Worm (Caenorhabditis elegans) whole organism, early embryonic: ENCODE results near the gene W02A2.5.
A peak's percentile ranks its signal among the peaks of the same experiment; 100 is the strongest.

Source experiments
- B0310.2 ChIP-seq: sonication (generic microtip); optimal IDR thresholded peaks from 2 replicates; lab custom pipeline; 2016; ENCODE audit warnings: mild to moderate bottlenecking, missing genetic modification characterization, missing compliant biosample characterization
- F13C5.2 ChIP-seq: sonication (generic microtip); optimal IDR thresholded peaks from 2 replicates; lab custom pipeline; 2017; ENCODE audit warnings: mild to moderate bottlenecking, missing genetic modification characterization, inconsistent platforms, missing compliant biosample characterization
- aly-1 ChIP-seq: sonication (generic microtip); optimal IDR thresholded peaks from 2 replicates; lab custom pipeline; 2016; ENCODE audit warnings: missing genetic modification characterization, missing compliant biosample characterization
- ama-1 ChIP-seq: fragments of 150-350 bp; optimal IDR thresholded peaks from 2 replicates; lab custom pipeline; 2014
- ceh-13 ChIP-seq: fragments of 200-800 bp; sonication (Bioruptor generic); optimal IDR thresholded peaks from 2 replicates; lab custom pipeline; 2018; ENCODE audit warnings: mild to moderate bottlenecking, missing genetic modification characterization, missing compliant biosample characterization
- ceh-36 ChIP-seq: sonication (generic microtip); optimal IDR thresholded peaks from 2 replicates; lab custom pipeline; 2016; ENCODE audit warnings: missing genetic modification characterization, inconsistent platforms, missing compliant biosample characterization
- ets-7 ChIP-seq: sonication (generic microtip); optimal IDR thresholded peaks from 2 replicates; lab custom pipeline; 2016; ENCODE audit warnings: missing genotype, missing genetic modification characterization, missing compliant biosample characterization
- flt-1 ChIP-seq: fragments of 200-800 bp; sonication (Bioruptor generic); IDR thresholded peaks from 2 replicates; pipeline ENCODE4 v1.3.6; 2022; ENCODE audit warnings: missing genetic modification characterization, missing compliant biosample characterization
- hmbx-1 ChIP-seq: sonication (generic microtip); optimal IDR thresholded peaks from 2 replicates; lab custom pipeline; 2016; ENCODE audit warnings: mild to moderate bottlenecking, missing genetic modification characterization, missing compliant biosample characterization
- hmg-4 ChIP-seq: fragments of 200-800 bp; sonication (Bioruptor generic); optimal IDR thresholded peaks from 2 replicates; lab custom pipeline; 2018; ENCODE audit warnings: mild to moderate bottlenecking, missing genetic modification characterization, missing compliant biosample characterization
- hnd-1 ChIP-seq: sonication (generic microtip); optimal IDR thresholded peaks from 2 replicates; lab custom pipeline; 2016; ENCODE audit warnings: missing genetic modification characterization, missing compliant biosample characterization
- pes-1 ChIP-seq: fragments of 200-800 bp; sonication (Bioruptor generic); IDR thresholded peaks from 2 replicates; pipeline ENCODE4 v1.3.6; 2022; ENCODE audit warnings: missing genetic modification reagents, missing genetic modification characterization, missing compliant biosample characterization
- scrt-1 ChIP-seq: fragments of 200-800 bp; sonication (Bioruptor generic); IDR thresholded peaks from 2 replicates; pipeline ENCODE4 v1.3.6; 2022; ENCODE audit warnings: missing genetic modification characterization, missing compliant biosample characterization
- sea-1 ChIP-seq: fragments of 200-800 bp; sonication (Bioruptor generic); conservative IDR thresholded peaks from 2 replicates; pipeline ENCODE4 v1.3.6; 2022; ENCODE audit warnings: missing genetic modification characterization, missing compliant biosample characterization
- tbx-11 ChIP-seq: fragments of 200-800 bp; sonication (Bioruptor generic); IDR thresholded peaks from 2 replicates; pipeline ENCODE4 v1.3.6; 2022; ENCODE audit warnings: missing genetic modification characterization, missing compliant biosample characterization
- tbx-37 ChIP-seq: fragments of 200-800 bp; sonication (Bioruptor generic); conservative IDR thresholded peaks from 2 replicates; pipeline ENCODE4 v1.3.6; 2022; ENCODE audit warnings: missing genetic modification reagents, missing genetic modification characterization, missing compliant biosample characterization
- tra-4 ChIP-seq: sonication (generic microtip); optimal IDR thresholded peaks from 2 replicates; lab custom pipeline; 2017; ENCODE audit warnings: missing genetic modification characterization, missing compliant biosample characterization

W02A2.5 gene

ce11 chrIV:13393246-13393716 lies 50.6 kb downstream of the W02A2.5 start:
- TF ChIP-seq pes-1 (no peak), tbx-11 (GFP tag; lab: Robert Waterston, UW) (no peak), ceh-36 (tag; lab: Kevin White, UChicago) (no peak), hnd-1 (tag; lab: Kevin White, UChicago) (no peak), aly-1 (no peak), ama-1 (lab: Kevin White, UChicago) (no peak), flt-1 (no peak), ceh-13 (GFP tag; lab: Kevin White, UChicago) (no peak), F13C5.2 (tag; lab: Kevin White, UChicago) (no peak), ets-7 (no peak), tbx-37 (GFP tag; lab: Robert Waterston, UW) (no peak), hmbx-1 (tag; lab: Kevin White, UChicago) (no peak), scrt-1 (no peak), B0310.2 (tag; lab: Kevin White, UChicago) (no peak), hmg-4 (GFP tag; lab: Kevin White, UChicago) (no peak), tra-4 (tag; lab: Kevin White, UChicago) (no peak), sea-1 (no peak)

- no peak for TF ChIP-seq ets-7
Measured at ce11 chrIV:13394686-13395085, 52.0 kb downstream of the W02A2.5 start.

ce11 chrIV:13395255-13395654 lies 52.6 kb downstream of the W02A2.5 start:
- no peak for TF ChIP-seq scrt-1
- TF ChIP-seq ceh-36 (tag; lab: Kevin White, UChicago) = no peak
- peak; percentile 10 for TF ChIP-seq F13C5.2 (tag; lab: Kevin White, UChicago)
- TF ChIP-seq tbx-11 (GFP tag; lab: Robert Waterston, UW) = no peak
- no peak for TF ChIP-seq ceh-13 (GFP tag; lab: Kevin White, UChicago)
- TF ChIP-seq ama-1 (lab: Kevin White, UChicago) = no peak
- no peak for TF ChIP-seq tbx-37 (GFP tag; lab: Robert Waterston, UW)
- no peak for TF ChIP-seq pes-1
- TF ChIP-seq ets-7 = no peak
- TF ChIP-seq tra-4 (tag; lab: Kevin White, UChicago) = no peak
- no peak for TF ChIP-seq sea-1
- TF ChIP-seq flt-1 = no peak
- no peak for TF ChIP-seq aly-1
- TF ChIP-seq hmbx-1 (tag; lab: Kevin White, UChicago) = no peak
- TF ChIP-seq hmg-4 (GFP tag; lab: Kevin White, UChicago) = peak; percentile 53
- no peak for TF ChIP-seq B0310.2 (tag; lab: Kevin White, UChicago)
